Fruit fly (Drosophila melanogaster) whole organism, embryonic: ENCODE data around the gene RpS8.

Experiments
- Antp ChIP-seq: fragments of 200-800 bp; sonication (Bioruptor generic); optimal IDR thresholded peaks from 3 replicates; lab custom pipeline; 2016; ENCODE audit warnings: missing biosample characterization, missing genetic modification characterization
- Atf6 ChIP-seq: fragments of 200-800 bp; sonication (Bioruptor generic); IDR thresholded peaks from 2 replicates; pipeline ENCODE4 v1.3.6; 2022; ENCODE audit warnings: missing biosample characterization, missing genetic modification characterization
- CG10565 ChIP-seq: fragments of 200-800 bp; sonication (Bioruptor generic); optimal IDR thresholded peaks from 3 replicates; lab custom pipeline; 2016; ENCODE audit warnings: missing biosample characterization, mild to moderate bottlenecking, missing genetic modification characterization
- CG12104 ChIP-seq: fragments of 200-800 bp; sonication (Bioruptor generic); optimal IDR thresholded peaks from 3 replicates; lab custom pipeline; 2016; ENCODE audit warnings: missing biosample characterization, missing genetic modification characterization
- CG12769 ChIP-seq: fragments of 200-800 bp; sonication (Bioruptor generic); optimal IDR thresholded peaks from 2 replicates; lab custom pipeline; 2019; ENCODE audit warnings: missing biosample characterization, mild to moderate bottlenecking, missing genetic modification characterization, moderate library complexity
- CG14710 ChIP-seq: fragments of 200-800 bp; sonication (Bioruptor generic); optimal IDR thresholded peaks from 3 replicates; lab custom pipeline; 2019; ENCODE audit warnings: missing biosample characterization, mild to moderate bottlenecking, missing genetic modification characterization, moderate library complexity
- CG15269 ChIP-seq: fragments of 200-800 bp; sonication (Bioruptor generic); optimal IDR thresholded peaks from 2 replicates; lab custom pipeline; 2018; ENCODE audit warnings: missing biosample characterization, mild to moderate bottlenecking, missing genetic modification characterization, moderate library complexity
- CG2120 ChIP-seq: fragments of 200-800 bp; sonication (Bioruptor generic); optimal IDR thresholded peaks from 3 replicates; lab custom pipeline; 2016; ENCODE audit warnings: missing biosample characterization, missing genetic modification characterization
- CG2199 ChIP-seq: fragments of 200-800 bp; sonication (Bioruptor generic); IDR thresholded peaks from 3 replicates; pipeline ENCODE4 v1.3.6; 2022; ENCODE audit warnings: missing biosample characterization, missing genetic modification characterization
- CG2678 ChIP-seq: fragments of 200-800 bp; sonication (Bioruptor generic); optimal IDR thresholded peaks from 3 replicates; lab custom pipeline; 2019; ENCODE audit warnings: missing biosample characterization, mild to moderate bottlenecking, missing genetic modification characterization, moderate library complexity
- CG31224 ChIP-seq: fragments of 200-800 bp; sonication (Bioruptor generic); IDR thresholded peaks from 2 replicates; pipeline ENCODE4 v1.3.6; 2022; ENCODE audit warnings: missing biosample characterization, missing genetic modification characterization
- CG32532 ChIP-seq: fragments of 200-800 bp; sonication (Bioruptor generic); IDR thresholded peaks from 2 replicates; pipeline ENCODE4 v1.3.6; 2022; ENCODE audit warnings: missing biosample characterization, missing genetic modification characterization
- CG34422 ChIP-seq: fragments of 200-800 bp; sonication (Bioruptor generic); IDR thresholded peaks from 3 replicates; pipeline ENCODE4 v1.3.6; 2022; ENCODE audit warnings: missing biosample characterization, missing genetic modification characterization
- CG4820 ChIP-seq: fragments of 200-800 bp; sonication (Bioruptor generic); optimal IDR thresholded peaks from 3 replicates; lab custom pipeline; 2016; ENCODE audit warnings: missing biosample characterization, missing genetic modification characterization
- CG6654 ChIP-seq: fragments of 200-800 bp; sonication (Bioruptor generic); optimal IDR thresholded peaks from 2 replicates; lab custom pipeline; 2017; ENCODE audit warnings: missing biosample characterization, mild to moderate bottlenecking, missing genetic modification characterization
- CG7372 ChIP-seq: fragments of 200-800 bp; sonication (Bioruptor generic); IDR thresholded peaks from 2 replicates; pipeline ENCODE4 v1.3.6; 2022; ENCODE audit warnings: missing biosample characterization, missing genetic modification characterization
- CG7987 ChIP-seq: fragments of 200-800 bp; sonication (Bioruptor generic); optimal IDR thresholded peaks from 2 replicates; lab custom pipeline; 2018; ENCODE audit warnings: missing biosample characterization, mild to moderate bottlenecking, missing genetic modification characterization, moderate library complexity
- CG8281 ChIP-seq: fragments of 200-800 bp; sonication (Bioruptor generic); optimal IDR thresholded peaks from 2 replicates; lab custom pipeline; 2018; ENCODE audit warnings: missing biosample characterization, mild to moderate bottlenecking, missing genetic modification characterization, moderate library complexity
- CG9932 ChIP-seq: fragments of 200-800 bp; sonication (Bioruptor generic); IDR thresholded peaks from 2 replicates; pipeline ENCODE4 v1.3.6; 2022; ENCODE audit warnings: missing biosample characterization, missing genetic modification characterization
- Dad ChIP-seq: fragments of 200-800 bp; sonication (Bioruptor generic); optimal IDR thresholded peaks from 3 replicates; lab custom pipeline; 2016; ENCODE audit warnings: missing biosample characterization, missing genetic modification characterization
- Drgx ChIP-seq: fragments of 200-800 bp; sonication (Bioruptor generic); IDR thresholded peaks from 2 replicates; pipeline ENCODE4 v1.3.6; 2022; ENCODE audit warnings: missing biosample characterization, missing genetic modification characterization
- MBD-R2 ChIP-seq: fragments of 200-800 bp; sonication (Bioruptor generic); IDR thresholded peaks from 2 replicates; pipeline ENCODE4 v1.3.6; 2022; ENCODE audit warnings: missing biosample characterization, missing genetic modification characterization
- Med ChIP-seq: fragments of 200-800 bp; sonication (Bioruptor generic); peaks from one replicate; lab custom pipeline; 2016; ENCODE audit warnings: missing biosample characterization, missing genetic modification characterization, mild to moderate bottlenecking, inconsistent platforms, moderate library complexity
- NFAT ChIP-seq: fragments of 200-800 bp; sonication (Bioruptor generic); IDR thresholded peaks from 2 replicates; pipeline ENCODE4 v1.3.6; 2022; ENCODE audit warnings: missing biosample characterization, missing genetic modification characterization
- NfI ChIP-seq: fragments of 200-800 bp; sonication (Bioruptor generic); optimal IDR thresholded peaks from 3 replicates; lab custom pipeline; 2018; ENCODE audit warnings: missing biosample characterization, mild to moderate bottlenecking, missing genetic modification characterization, moderate library complexity
- Opbp ChIP-seq: fragments of 200-800 bp; sonication (Bioruptor generic); IDR thresholded peaks from 3 replicates; pipeline ENCODE4 v1.3.6; 2022; ENCODE audit warnings: missing biosample characterization, missing genetic modification characterization; ENCODE audit not compliant: partially characterized antibody
- Rfx ChIP-seq: fragments of 200-800 bp; sonication (Bioruptor generic); IDR thresholded peaks from 2 replicates; pipeline ENCODE4 v1.3.6; 2022; ENCODE audit warnings: missing biosample characterization, missing genetic modification characterization
- Side ChIP-seq: fragments of 200-800 bp; sonication (Bioruptor generic); optimal IDR thresholded peaks from 2 replicates; lab custom pipeline; 2016; ENCODE audit warnings: missing biosample characterization, missing genetic modification characterization
- Vsx1 ChIP-seq: fragments of 200-800 bp; sonication (Bioruptor generic); optimal IDR thresholded peaks from 2 replicates; lab custom pipeline; 2017; ENCODE audit warnings: missing biosample characterization, mild to moderate bottlenecking, missing genetic modification characterization, missing genetic modification reagents
- al ChIP-seq: fragments of 200-800 bp; sonication (Bioruptor generic); IDR thresholded peaks from 2 replicates; pipeline ENCODE4 v1.3.6; 2022; ENCODE audit warnings: missing biosample characterization, missing genetic modification characterization
- chinmo ChIP-seq: fragments of 200-800 bp; sonication (Bioruptor generic); IDR thresholded peaks from 4 replicates; pipeline ENCODE4 v1.3.6; 2022; ENCODE audit warnings: missing biosample characterization, missing genetic modification characterization; ENCODE audit not compliant: partially characterized antibody
- dysf ChIP-seq: fragments of 200-800 bp; sonication (Bioruptor generic); IDR thresholded peaks from 3 replicates; pipeline ENCODE4 v1.3.6; 2022; ENCODE audit warnings: missing biosample characterization, missing genetic modification characterization
- esg ChIP-seq: fragments of 200-800 bp; sonication (Bioruptor generic); conservative IDR thresholded peaks from 2 replicates; pipeline ENCODE4 v1.3.6; 2022; ENCODE audit warnings: missing biosample characterization, missing genetic modification characterization
- ftz-f1 ChIP-seq: fragments of 200-800 bp; sonication (Bioruptor generic); optimal IDR thresholded peaks from 2 replicates; lab custom pipeline; 2016; ENCODE audit warnings: missing biosample characterization, missing genetic modification characterization
- fu2 ChIP-seq: fragments of 200-800 bp; sonication (Bioruptor generic); optimal IDR thresholded peaks from 2 replicates; lab custom pipeline; 2016; ENCODE audit warnings: missing biosample characterization, missing genetic modification characterization
- gem ChIP-seq: fragments of 200-800 bp; sonication (Bioruptor generic); optimal IDR thresholded peaks from 2 replicates; lab custom pipeline; 2019; ENCODE audit warnings: missing biosample characterization, mild to moderate bottlenecking, missing genetic modification characterization, moderate library complexity
- hkb ChIP-seq, 2 experiments: fragments of 200-800 bp in 1 of 2; fragments of >200 bp in 1 of 2; sonication (Bioruptor generic) in 1 of 2; IDR thresholded peaks in 1 of 2; optimal IDR thresholded peaks in 1 of 2; 2 replicates each; pipeline versions ENCODE4 v1.3.6 to Lab custom; 2017 to 2022; ENCODE audit warnings: missing biosample characterization in 1 of 2, missing genetic modification characterization in 1 of 2
- lbe ChIP-seq: fragments of 200-800 bp; sonication (Bioruptor generic); optimal IDR thresholded peaks from 2 replicates; lab custom pipeline; 2016; ENCODE audit warnings: missing biosample characterization, mild to moderate bottlenecking, missing genetic modification characterization
- lilli ChIP-seq: fragments of 200-800 bp; sonication (Bioruptor generic); optimal IDR thresholded peaks from 3 replicates; lab custom pipeline; 2016; ENCODE audit warnings: missing biosample characterization, missing genetic modification characterization
- lmd ChIP-seq: fragments of 200-800 bp; sonication (Bioruptor generic); IDR thresholded peaks from 2 replicates; pipeline ENCODE4 v1.3.6; 2022; ENCODE audit warnings: missing biosample characterization, missing genetic modification characterization
- peb ChIP-seq: fragments of 200-800 bp; sonication (Bioruptor generic); IDR thresholded peaks from 2 replicates; pipeline ENCODE4 v1.3.6; 2022; ENCODE audit warnings: missing biosample characterization, missing genetic modification characterization
- rib ChIP-seq: fragments of 200-800 bp; sonication (Bioruptor generic); IDR thresholded peaks from 2 replicates; pipeline ENCODE4 v1.3.6; 2022; ENCODE audit warnings: missing biosample characterization, missing genetic modification characterization
- row ChIP-seq: fragments of 200-800 bp; sonication (Bioruptor generic); IDR thresholded peaks from 3 replicates; pipeline ENCODE4 v1.3.6; 2022; ENCODE audit warnings: missing biosample characterization, missing genetic modification characterization
- slbo ChIP-seq: fragments of 200-800 bp; sonication (Bioruptor generic); IDR thresholded peaks from 2 replicates; pipeline ENCODE4 v1.3.6; 2022; ENCODE audit warnings: missing biosample characterization, missing genetic modification characterization
- sob ChIP-seq: fragments of 200-800 bp; sonication (Bioruptor generic); IDR thresholded peaks from 2 replicates; pipeline ENCODE4 v1.3.6; 2022; ENCODE audit warnings: missing biosample characterization, missing genetic modification characterization
- stc ChIP-seq: fragments of 200-800 bp; sonication (Bioruptor generic); IDR thresholded peaks from 2 replicates; pipeline ENCODE4 v1.3.6; 2022; ENCODE audit warnings: missing biosample characterization, missing genetic modification characterization
- sug ChIP-seq: fragments of 200-800 bp; optimal IDR thresholded peaks from 2 replicates; lab custom pipeline; 2019; ENCODE audit warnings: missing biosample characterization, mild to moderate bottlenecking, missing genetic modification characterization, moderate library complexity

Gene RpS8

DNA sequence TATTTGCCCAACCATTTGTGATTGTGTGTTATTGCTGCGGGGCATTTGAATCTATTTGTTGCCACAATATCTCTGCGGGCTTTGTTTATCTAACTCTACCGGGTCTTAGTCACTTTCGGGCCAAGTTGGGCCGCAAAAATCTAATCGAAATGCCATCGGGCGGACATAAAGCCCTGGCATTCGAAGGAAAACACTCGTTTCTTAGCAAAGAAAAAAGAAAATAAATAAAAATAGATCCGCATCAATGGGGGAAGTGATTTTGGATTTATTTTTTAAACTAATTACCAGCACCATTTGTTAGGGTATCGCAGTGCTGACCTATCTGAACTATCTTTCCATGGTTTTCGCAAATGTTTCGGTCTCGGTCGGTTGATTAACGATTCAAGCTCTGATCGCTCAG, 37.2 kb downstream of the RpS8 start:
- TF ChIP-seq Dad (GFP tag; lab: Kevin White, UChicago) (no peak), gem (tag; lab: Kevin White, UChicago) (peak; percentile 23), slbo (GFP tag; lab: Robert Waterston, UW) (peak; percentile 56), CG9932 (GFP tag; lab: Robert Waterston, UW) (peak; percentile 65), CG32532 (0 out of 2 replicates have a peak, but pooled peaks have one; percentile 24), dysf (GFP tag; lab: Robert Waterston, UW) (peak; percentile 47; the same call in 1 of the 3 replicates), Drgx (GFP tag; lab: Robert Waterston, UW) (peak; percentile 60; the same call in 1 of the 2 replicates), esg (GFP tag; lab: Robert Waterston, UW) (0 out of 2 replicates have a peak, but pooled peaks have one; percentile 10), Rfx (GFP tag; lab: Robert Waterston, UW) (peak; percentile 47; the same call in 1 of the 2 replicates), Med (GFP tag; lab: Kevin White, UChicago) (peak; percentile 83), lilli (GFP tag; lab: Kevin White, UChicago) (peak; percentile 5), CG4820 (GFP tag; lab: Kevin White, UChicago) (no peak), sob (GFP tag; lab: Robert Waterston, UW) (0 out of 2 replicates have a peak, but pooled peaks have one; percentile 26), Antp (GFP tag; lab: Kevin White, UChicago) (no peak), fu2 (GFP tag; lab: Kevin White, UChicago) (no peak), CG2120 (GFP tag; lab: Kevin White, UChicago) (peak; percentile 53), CG15269 (tag; lab: Kevin White, UChicago) (peak; percentile 5), chinmo (GFP tag; lab: Robert Waterston, UW) (0 out of 4 replicates have a peak, but pooled peaks have one; percentile 34), row (GFP tag; lab: Robert Waterston, UW) (peak; percentile 42; the same call in 2 of the 3 replicates), al (peak; percentile 34; the same call in 1 of the 2 replicates), CG10565 (GFP tag; lab: Kevin White, UChicago) (no peak), CG6654 (GFP tag; lab: Kevin White, UChicago) (no peak), sug (tag; lab: Kevin White, UChicago) (peak; percentile 25), hkb (optimal IDR thresholded peaks at IDR 0.05; lab: Kevin White, UChicago) (no peak), hkb (GFP tag; IDR thresholded peaks at IDR 0.05; lab: Robert Waterston, UW) (0 out of 2 replicates have a peak, but pooled peaks have one; percentile 7), CG2678 (tag; lab: Kevin White, UChicago) (peak; percentile 19), NFAT (GFP tag; lab: Robert Waterston, UW) (peak; percentile 19; the same call in 1 of the 2 replicates), Atf6 (GFP tag; lab: Robert Waterston, UW) (peak; percentile 30; the same call in 1 of the 2 replicates)

dm6 chr3R:29899635-29900034, 38.3 kb downstream of the RpS8 start:
- TF ChIP-seq CG12769 (no peak), CG8281 (tag; lab: Kevin White, UChicago) (peak; percentile 94), rib (GFP tag; lab: Robert Waterston, UW) (no peak)

- TF ChIP-seq CG7987: no peak
- TF ChIP-seq Vsx1 (GFP tag; lab: Kevin White, UChicago): no peak
- no peak for TF ChIP-seq NfI (GFP tag; lab: Kevin White, UChicago)
- no peak for TF ChIP-seq Opbp (GFP tag; lab: Robert Waterston, UW)
- TF ChIP-seq CG2199 (GFP tag; lab: Robert Waterston, UW): no peak; the same call in 2 of the 3 replicates
- TF ChIP-seq gem (tag; lab: Kevin White, UChicago): peak; percentile 26
- TF ChIP-seq ftz-f1 (GFP tag; lab: Kevin White, UChicago): no peak
- TF ChIP-seq MBD-R2 (GFP tag; lab: Robert Waterston, UW): peak; percentile 29; the same call in 1 of the 2 replicates
- peak; percentile 45; the same call in 1 of the 2 replicates for TF ChIP-seq CG7372
- no peak for TF ChIP-seq CG34422 (GFP tag; lab: Robert Waterston, UW)
- TF ChIP-seq Side (GFP tag; lab: Kevin White, UChicago): no peak
- TF ChIP-seq CG31224 (GFP tag; lab: Robert Waterston, UW): 0 out of 2 replicates have a peak, but pooled peaks have one; percentile 6
- no peak for TF ChIP-seq lbe
- no peak; the same call in 1 of the 2 replicates for TF ChIP-seq lmd
- TF ChIP-seq CG14710: peak; percentile 19
- no peak for TF ChIP-seq stc (GFP tag; lab: Robert Waterston, UW)
- no peak for TF ChIP-seq al
- no peak for TF ChIP-seq CG12104
- no peak for TF ChIP-seq peb (GFP tag; lab: Robert Waterston, UW)
Observed at dm6 chr3R:29903775-29904356, 42.5 kb downstream of the RpS8 start, which contains the start of gene CG15517. CG15517 (minus strand) TSS chr3R:29903825.
